Fruit fly (Drosophila melanogaster): ENCODE measurements around the gene CG8960.

CG8960 gene

dm6 chr3L:2159817-2160216, 37.0 kb upstream of the CG8960 start:
- no peak for TF ChIP-seq CG7045 (GFP tag; optimal IDR thresholded peaks at IDR 0.05)
- TF ChIP-seq CG11617 (GFP tag; optimal IDR thresholded peaks at IDR 0.05), result no peak
- no peak for TF ChIP-seq CG12768 (GFP tag; optimal IDR thresholded peaks at IDR 0.05)
- no peak for TF ChIP-seq bab1 (GFP tag; optimal IDR thresholded peaks at IDR 0.05)
- no peak for TF ChIP-seq Clk (GFP tag; optimal IDR thresholded peaks at IDR 0.05)
- no peak for TF ChIP-seq kay (GFP tag; ENCODE audit: borderline replicate concordance)
- TF ChIP-seq CG5204 (GFP tag; optimal IDR thresholded peaks at IDR 0.05), result no peak
- TF ChIP-seq Mnt (GFP tag; optimal IDR thresholded peaks at IDR 0.05), result no peak
- TF ChIP-seq tj (GFP tag; optimal IDR thresholded peaks at IDR 0.05), result no peak
- TF ChIP-seq Hr96 (GFP tag; optimal IDR thresholded peaks at IDR 0.05), result no peak
- no peak for TF ChIP-seq CG1620 (GFP tag; optimal IDR thresholded peaks at IDR 0.05)
- TF ChIP-seq cnc (optimal IDR thresholded peaks at IDR 0.05), result no peak
- TF ChIP-seq CG7101 (tag; optimal IDR thresholded peaks at IDR 0.05), result no peak
- TF ChIP-seq pad (GFP tag; optimal IDR thresholded peaks at IDR 0.05), result no peak
- TF ChIP-seq toe (GFP tag; optimal IDR thresholded peaks at IDR 0.05), result no peak
- TF ChIP-seq CG14711 (tag; optimal IDR thresholded peaks at IDR 0.05), result no peak
- no peak for TF ChIP-seq cic (GFP tag; optimal IDR thresholded peaks at IDR 0.05)
- no peak for TF ChIP-seq Crg-1 (GFP tag; optimal IDR thresholded peaks at IDR 0.05)
- TF ChIP-seq ovo (GFP tag; optimal IDR thresholded peaks at IDR 0.05), result no peak
- TF ChIP-seq CG33017 (tag; optimal IDR thresholded peaks at IDR 0.05), result no peak

DNA sequence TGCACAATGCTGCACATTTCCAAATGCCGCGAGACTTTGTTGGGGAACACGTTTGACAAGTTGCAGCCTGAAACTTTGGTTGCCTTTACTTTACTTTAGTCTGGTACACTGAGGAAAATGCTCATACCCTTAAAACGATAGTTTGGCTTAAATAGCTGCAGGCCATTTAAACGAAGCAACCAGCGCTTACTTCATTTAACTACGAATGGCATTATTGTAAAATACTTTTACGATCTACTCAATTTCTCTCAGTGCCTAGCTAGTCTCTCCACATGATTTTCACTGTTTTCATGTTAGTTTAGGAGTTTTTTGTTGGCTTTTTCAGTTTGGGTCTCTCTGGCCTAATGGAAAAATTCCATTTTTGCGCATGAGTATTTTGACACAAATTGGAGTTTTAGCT, 34.8 kb upstream of the CG8960 start:
- TF ChIP-seq Hr96 (GFP tag; optimal IDR thresholded peaks at IDR 0.05) (no peak), CG11617 (GFP tag; optimal IDR thresholded peaks at IDR 0.05) (no peak), CG12768 (GFP tag; optimal IDR thresholded peaks at IDR 0.05) (no peak), tj (GFP tag; optimal IDR thresholded peaks at IDR 0.05) (no peak), CG5204 (GFP tag; optimal IDR thresholded peaks at IDR 0.05) (no peak), cnc (optimal IDR thresholded peaks at IDR 0.05) (no peak), CG33017 (tag; optimal IDR thresholded peaks at IDR 0.05) (no peak), bab1 (GFP tag; optimal IDR thresholded peaks at IDR 0.05) (no peak), CG7101 (tag; optimal IDR thresholded peaks at IDR 0.05) (no peak), CG1620 (GFP tag; optimal IDR thresholded peaks at IDR 0.05) (no peak), Crg-1 (GFP tag; optimal IDR thresholded peaks at IDR 0.05) (no peak), toe (GFP tag; optimal IDR thresholded peaks at IDR 0.05) (no peak), pad (GFP tag; optimal IDR thresholded peaks at IDR 0.05) (no peak), CG14711 (tag; optimal IDR thresholded peaks at IDR 0.05) (no peak), ovo (GFP tag; optimal IDR thresholded peaks at IDR 0.05) (no peak), Clk (GFP tag; optimal IDR thresholded peaks at IDR 0.05) (no peak), kay (GFP tag; ENCODE audit: borderline replicate concordance) (no peak), CG7045 (GFP tag; optimal IDR thresholded peaks at IDR 0.05) (no peak), Mnt (GFP tag; optimal IDR thresholded peaks at IDR 0.05) (no peak)

DNA sequence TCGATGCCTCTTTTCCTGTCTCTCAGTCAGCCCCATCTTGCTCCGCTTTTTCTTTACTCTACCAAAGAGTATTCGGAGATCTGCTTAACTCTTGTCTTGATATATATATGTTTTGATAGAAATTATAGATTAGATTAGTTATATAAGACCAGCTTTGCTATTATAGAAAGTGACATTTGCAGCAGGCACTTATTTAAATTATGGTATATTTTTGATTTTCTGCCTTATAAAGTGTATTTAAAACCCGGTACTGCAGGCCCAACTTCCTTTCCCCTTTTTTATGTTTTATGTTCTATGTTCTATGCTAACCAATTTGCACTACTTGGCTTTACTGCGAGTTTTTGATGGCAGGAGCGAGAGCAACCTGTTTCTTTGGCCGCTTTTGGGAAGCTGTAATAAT, 34.2 kb upstream of the CG8960 start:
- TF ChIP-seq pad (GFP tag; optimal IDR thresholded peaks at IDR 0.05) (no peak), CG7045 (GFP tag; optimal IDR thresholded peaks at IDR 0.05) (no peak)

DNA sequence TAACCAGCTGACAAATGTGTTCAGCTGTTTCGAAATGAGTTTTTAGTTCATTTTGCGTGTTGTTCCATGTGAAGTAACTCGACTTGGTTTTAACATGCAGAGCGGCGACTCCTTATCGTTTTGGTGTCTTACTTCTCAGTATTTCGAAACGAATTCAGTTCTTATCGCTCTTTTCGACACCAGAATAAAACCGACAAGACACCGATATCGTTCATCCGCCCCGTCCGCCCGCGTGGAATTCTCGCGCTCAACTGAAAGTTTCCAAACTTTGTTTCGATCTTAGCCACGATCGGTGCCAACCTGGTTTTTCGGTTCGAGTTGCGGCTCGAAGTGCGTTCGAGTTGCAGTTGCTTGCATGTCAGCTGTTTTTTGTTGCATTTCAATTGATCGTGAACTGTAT, 33.2 kb upstream of the CG8960 start, which contains the start of gene CG15822:
Gene CG15822, minus strand, starts transcription at position 256 of the 400 bp plus-strand sequence.
- TF ChIP-seq CG11617 (GFP tag; optimal IDR thresholded peaks at IDR 0.05) (no peak), pad (GFP tag; optimal IDR thresholded peaks at IDR 0.05) (no peak), Crg-1 (GFP tag; optimal IDR thresholded peaks at IDR 0.05) (no peak), ovo (GFP tag; optimal IDR thresholded peaks at IDR 0.05) (no peak), CG7101 (tag; optimal IDR thresholded peaks at IDR 0.05) (no peak), CG12768 (GFP tag; optimal IDR thresholded peaks at IDR 0.05) (no peak), CG7045 (GFP tag; optimal IDR thresholded peaks at IDR 0.05) (no peak), CG33017 (tag; optimal IDR thresholded peaks at IDR 0.05) (no peak), cnc (optimal IDR thresholded peaks at IDR 0.05) (no peak), toe (GFP tag; optimal IDR thresholded peaks at IDR 0.05) (no peak), CG14711 (tag; optimal IDR thresholded peaks at IDR 0.05) (no peak), bab1 (GFP tag; optimal IDR thresholded peaks at IDR 0.05) (no peak), kay (GFP tag; ENCODE audit: borderline replicate concordance) (no peak), CG1620 (GFP tag; optimal IDR thresholded peaks at IDR 0.05) (no peak), Clk (GFP tag; optimal IDR thresholded peaks at IDR 0.05) (no peak), Hr96 (GFP tag; optimal IDR thresholded peaks at IDR 0.05) (no peak), cic (GFP tag; optimal IDR thresholded peaks at IDR 0.05) (no peak), tj (GFP tag; optimal IDR thresholded peaks at IDR 0.05) (no peak)

- TF ChIP-seq Clk (GFP tag; optimal IDR thresholded peaks at IDR 0.05), result no peak
- TF ChIP-seq cnc (optimal IDR thresholded peaks at IDR 0.05), result no peak
- no peak for TF ChIP-seq CG7101 (tag; optimal IDR thresholded peaks at IDR 0.05)
Measured at dm6 chr3L:2164031-2164537, 32.7 kb upstream of the CG8960 start.

dm6 chr3L:2164805-2165204, 32.0 kb upstream of the CG8960 start:
- no peak for TF ChIP-seq CG7045 (GFP tag; optimal IDR thresholded peaks at IDR 0.05)
- TF ChIP-seq cic (GFP tag; optimal IDR thresholded peaks at IDR 0.05), result no peak
- TF ChIP-seq toe (GFP tag; optimal IDR thresholded peaks at IDR 0.05), result no peak
- no peak for TF ChIP-seq CG1620 (GFP tag; optimal IDR thresholded peaks at IDR 0.05)
- TF ChIP-seq cnc (optimal IDR thresholded peaks at IDR 0.05), result no peak
- TF ChIP-seq CG14711 (tag; optimal IDR thresholded peaks at IDR 0.05), result no peak
- TF ChIP-seq pad (GFP tag; optimal IDR thresholded peaks at IDR 0.05), result no peak
- no peak for TF ChIP-seq CG33017 (tag; optimal IDR thresholded peaks at IDR 0.05)
- no peak for TF ChIP-seq CG5204 (GFP tag; optimal IDR thresholded peaks at IDR 0.05)
- no peak for TF ChIP-seq ovo (GFP tag; optimal IDR thresholded peaks at IDR 0.05)
- no peak for TF ChIP-seq Crg-1 (GFP tag; optimal IDR thresholded peaks at IDR 0.05)
- TF ChIP-seq Mnt (GFP tag; optimal IDR thresholded peaks at IDR 0.05), result no peak
- no peak for TF ChIP-seq tj (GFP tag; optimal IDR thresholded peaks at IDR 0.05)
- no peak for TF ChIP-seq CG12768 (GFP tag; optimal IDR thresholded peaks at IDR 0.05)
- no peak for TF ChIP-seq bab1 (GFP tag; optimal IDR thresholded peaks at IDR 0.05)
- TF ChIP-seq CG7101 (tag; optimal IDR thresholded peaks at IDR 0.05), result no peak
- TF ChIP-seq Clk (GFP tag; optimal IDR thresholded peaks at IDR 0.05), result no peak
- no peak for TF ChIP-seq CG11617 (GFP tag; optimal IDR thresholded peaks at IDR 0.05)
- no peak for TF ChIP-seq kay (GFP tag; ENCODE audit: borderline replicate concordance)
- TF ChIP-seq Hr96 (GFP tag; optimal IDR thresholded peaks at IDR 0.05), result no peak
